Fruit fly (Drosophila melanogaster): Measurements from ENCODE around the gene CG7910.
"Not testable (repeated sequence)": the region's sequence is repeated elsewhere in the genome, so short reads cannot be mapped to it uniquely, and the experiment has no call there.

CG7910 gene

dm6 chr3R:8038927-8039326 is 48.1 kb upstream of the CG7910 start (continued):
- no peak for TF ChIP-seq zen2 (GFP tag; IDR thresholded peaks at IDR 0.05; ENCODE audit: partially characterized antibody)
- TF ChIP-seq NK7.1 (GFP tag; optimal IDR thresholded peaks at IDR 0.05) = no peak

- TF ChIP-seq Deaf1 (tag; optimal IDR thresholded peaks at IDR 0.05) (no peak), pho (GFP tag; optimal IDR thresholded peaks at IDR 0.05) (no peak), CG34224 (GFP tag; IDR thresholded peaks at IDR 0.05; ENCODE audit: partially characterized antibody) (no peak), CG7372 (GFP tag; IDR thresholded peaks at IDR 0.05) (no peak), CTCF (GFP tag; optimal IDR thresholded peaks at IDR 0.05) (no peak), maf-S (GFP tag; optimal IDR thresholded peaks at IDR 0.05) (no peak), Sry-β (GFP tag; optimal IDR thresholded peaks at IDR 0.05) (no peak), Rx (GFP tag; IDR thresholded peaks at IDR 0.05) (no peak), CG4328 (GFP tag; optimal IDR thresholded peaks at IDR 0.05) (no peak), CG9437 (GFP tag; optimal IDR thresholded peaks at IDR 0.05) (no peak), otp (GFP tag; IDR thresholded peaks at IDR 0.05) (no peak), CG8089 (GFP tag; optimal IDR thresholded peaks at IDR 0.05) (no peak), insv (GFP tag; optimal IDR thresholded peaks at IDR 0.05) (no peak), CG16863 (GFP tag; optimal IDR thresholded peaks at IDR 0.05) (no peak), crc (GFP tag; optimal IDR thresholded peaks at IDR 0.05) (no peak), en (GFP tag; optimal IDR thresholded peaks at IDR 0.05) (no peak), ranshi (GFP tag; IDR thresholded peaks at IDR 0.05) (no peak), CG12299 (tag; optimal IDR thresholded peaks at IDR 0.05) (no peak), Optix (GFP tag; IDR thresholded peaks at IDR 0.05) (no peak)
Measured at dm6 chr3R:8040843-8041242, 46.2 kb upstream of the CG7910 start, which contains the start of gene CG43060. CG43060 (plus strand) TSS chr3R:8041224.

dm6 chr3R:8048867-8049266 is 38.2 kb upstream of the CG7910 start, which contains the start of gene CG43618:
CG43618 (plus strand) TSS chr3R:8049167.
- not testable (repeated sequence) for TF ChIP-seq Oli (tag; optimal IDR thresholded peaks at IDR 0.05); fru (optimal IDR thresholded peaks at IDR 0.05); Elba2 (GFP tag; optimal IDR thresholded peaks at IDR 0.05)

dm6 chr3R:8049373-8049772 is 37.7 kb upstream of the CG7910 start, which contains the start of gene CG43061:
CG43061 (plus strand) TSS chr3R:8049673.
- not testable (repeated sequence) for TF ChIP-seq CG12219 (GFP tag; optimal IDR thresholded peaks at IDR 0.05); CG8478 (optimal IDR thresholded peaks at IDR 0.05); fd102C (GFP tag; optimal IDR thresholded peaks at IDR 0.05)

dm6 chr3R:8058984-8059383 is 28.1 kb upstream of the CG7910 start, which contains the start of gene mAChR-B:
mAChR-B (plus strand) TSS chr3R:8059284.
- TF ChIP-seq sisA (GFP tag; IDR thresholded peaks at IDR 0.05) = no peak
- TF ChIP-seq chinmo (GFP tag; IDR thresholded peaks at IDR 0.05; ENCODE audit: partially characterized antibody) = 0 out of 4 replicates have a peak, but pooled peaks have one; percentile 23
- peak; percentile 90 for TF ChIP-seq Deaf1 (tag; optimal IDR thresholded peaks at IDR 0.05)
- no peak for TF ChIP-seq eve (GFP tag; optimal IDR thresholded peaks at IDR 0.05)
- no peak for TF ChIP-seq jing (GFP tag; optimal IDR thresholded peaks at IDR 0.05)
- no peak for TF ChIP-seq oc (tag; optimal IDR thresholded peaks at IDR 0.05)
- TF ChIP-seq Opbp (GFP tag; IDR thresholded peaks at IDR 0.05; ENCODE audit: partially characterized antibody) = no peak
- TF ChIP-seq ato (GFP tag; IDR thresholded peaks at IDR 0.05; ENCODE audit: partially characterized antibody) = no peak
- TF ChIP-seq scrt (GFP tag; optimal IDR thresholded peaks at IDR 0.05) = peak; percentile 0
- no peak for TF ChIP-seq CG1529 (GFP tag; optimal IDR thresholded peaks at IDR 0.05)
- TF ChIP-seq CG6272 (GFP tag; IDR thresholded peaks at IDR 0.05) = 0 out of 2 replicates have a peak, but pooled peaks have one; percentile 21
